Worm (Caenorhabditis elegans) whole organism, midembryonic: ENCODE measurements around the gene B0228.1.

Source experiments
- T22C8.4 ChIP-seq: fragments of 200-800 bp; sonication (Bioruptor generic); IDR thresholded peaks from 2 replicates; pipeline ENCODE4 v1.3.6; 2022; ENCODE audit warnings: missing genetic modification characterization, missing compliant biosample characterization
- cog-1 ChIP-seq: sonication (generic microtip); optimal IDR thresholded peaks from 2 replicates; lab custom pipeline; 2016; ENCODE audit warnings: missing genetic modification characterization, missing compliant biosample characterization
- flt-1 ChIP-seq: fragments of 200-800 bp; sonication (Bioruptor generic); IDR thresholded peaks from 2 replicates; pipeline ENCODE4 v1.3.6; 2022; ENCODE audit warnings: missing genetic modification characterization, missing compliant biosample characterization
- klf-2 ChIP-seq: fragments of 200-800 bp; sonication (Bioruptor generic); conservative IDR thresholded peaks from 2 replicates; pipeline ENCODE4 v1.3.6; 2022; ENCODE audit warnings: missing genetic modification reagents, missing genetic modification characterization, missing compliant biosample characterization
- med-1 ChIP-seq: sonication (generic microtip); optimal IDR thresholded peaks from 2 replicates; lab custom pipeline; 2017; ENCODE audit warnings: missing genetic modification characterization, mild to moderate bottlenecking, missing compliant biosample characterization, antibody characterized with exemption, missing genetic modification reagents; ENCODE audit not compliant: insufficient read depth
- ref-1 ChIP-seq: fragments of 200-800 bp; sonication (Bioruptor generic); conservative IDR thresholded peaks from 2 replicates; pipeline ENCODE4 v1.3.6; 2022; ENCODE audit warnings: missing genetic modification reagents, missing genetic modification characterization, missing compliant biosample characterization
- tab-1 ChIP-seq: fragments of 200-800 bp; sonication (Bioruptor generic); IDR thresholded peaks from 2 replicates; pipeline ENCODE4 v1.3.6; 2022; ENCODE audit warnings: missing genetic modification characterization, missing compliant biosample characterization
- ztf-23 ChIP-seq: fragments of 200-800 bp; sonication (Bioruptor generic); IDR thresholded peaks from 2 replicates; pipeline ENCODE4 v1.3.6; 2022; ENCODE audit warnings: missing genetic modification reagents, missing genetic modification characterization, missing compliant biosample characterization
- ztf-29 ChIP-seq: fragments of 200-800 bp; sonication (Bioruptor generic); IDR thresholded peaks from 2 replicates; pipeline ENCODE4 v1.3.6; 2022; ENCODE audit warnings: missing genetic modification reagents, missing genetic modification characterization, missing compliant biosample characterization

The B0228.1 gene

DNA sequence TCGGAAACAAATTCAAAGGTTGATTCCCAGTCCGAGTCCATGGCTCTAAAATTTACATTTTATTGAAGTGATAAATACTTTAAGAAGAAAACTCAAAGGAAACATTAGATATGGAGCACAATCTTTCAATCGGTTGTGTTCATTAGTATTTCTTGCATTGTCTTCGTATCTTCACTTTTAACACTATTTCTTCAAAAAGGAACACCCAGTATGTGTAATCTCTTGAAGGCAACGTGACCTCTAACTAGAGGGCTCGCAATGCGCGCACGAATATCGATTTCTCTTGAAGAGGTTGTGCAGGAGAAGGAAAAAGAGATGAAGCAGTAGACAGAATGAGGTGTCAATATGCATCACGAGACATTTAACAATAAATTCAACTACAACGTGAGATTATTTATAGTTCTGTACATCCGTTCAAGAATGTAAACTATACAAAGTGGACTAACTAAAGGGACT is at the start of gene B0228.1, which contains the start of gene B0228.6:
TSS of gene B0228.1 (plus strand) at position 228 of the 456 bp plus-strand sequence.
TSS of gene B0228.6 (minus strand) at position 51 of the 456 bp plus-strand sequence.
- TF ChIP-seq T22C8.4 (GFP tag; lab: Robert Waterston, UW) (peak; percentile 78), ztf-23 (GFP tag; lab: Robert Waterston, UW) (no peak), ztf-29 (GFP tag; lab: Robert Waterston, UW) (no peak)

DNA sequence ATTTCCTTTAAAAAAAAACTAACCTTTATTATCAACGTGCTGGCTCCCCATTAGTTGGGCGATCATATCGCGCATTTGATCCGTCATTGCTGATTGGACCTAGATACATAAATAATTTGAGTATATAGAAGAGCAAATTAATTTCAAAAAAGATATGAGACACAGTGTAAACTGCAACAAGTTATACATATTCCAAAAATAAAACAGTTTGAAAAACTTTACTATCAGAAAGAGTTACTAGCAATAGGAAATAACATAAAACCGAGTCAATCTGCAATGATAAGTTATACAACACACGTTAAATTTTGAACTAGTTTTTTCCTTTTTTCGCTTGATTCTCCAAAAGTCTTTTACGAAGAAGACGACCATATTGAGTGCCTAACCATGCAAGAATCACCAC is 47.8 kb upstream of the B0228.1 start, which contains the start of gene luc-7L:
TSS of gene luc-7L (minus strand) at position 101 of the 400 bp plus-strand sequence.
- TF ChIP-seq cog-1 (tag; lab: Kevin White, UChicago) = no peak
- no peak for TF ChIP-seq ztf-23 (GFP tag; lab: Robert Waterston, UW)
- TF ChIP-seq tab-1 (GFP tag; lab: Robert Waterston, UW) = no peak
- TF ChIP-seq klf-2 = no peak
- TF ChIP-seq flt-1 (GFP tag; lab: Robert Waterston, UW) = no peak
- no peak for TF ChIP-seq med-1 (GFP tag; lab: Kevin White, UChicago)
- TF ChIP-seq ref-1 (GFP tag; lab: Robert Waterston, UW) = no peak
- no peak for TF ChIP-seq T22C8.4 (GFP tag; lab: Robert Waterston, UW)
- no peak for TF ChIP-seq ztf-29 (GFP tag; lab: Robert Waterston, UW)

DNA sequence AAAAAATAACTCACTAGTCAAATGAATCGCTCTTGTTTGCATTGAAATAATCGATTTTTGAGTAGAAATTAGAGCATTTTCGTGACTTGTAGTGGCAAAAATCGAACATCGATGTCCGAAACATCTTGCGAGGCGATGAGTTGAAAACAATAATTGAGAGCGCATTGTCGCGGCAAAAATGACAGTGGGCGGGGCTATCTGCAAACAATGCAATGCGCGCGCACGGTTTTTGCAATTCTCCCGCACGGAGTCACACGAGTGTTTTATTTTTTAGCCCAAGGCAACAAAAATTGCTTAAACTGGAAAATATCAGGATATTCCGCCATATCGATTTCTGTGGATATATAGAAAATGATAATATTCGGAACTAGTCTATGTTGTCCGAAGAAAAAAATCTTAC is 46.6 kb upstream of the B0228.1 start, which contains the start of gene B0495.9:
TSS of gene B0495.9 (minus strand) at position 171 of the 400 bp plus-strand sequence.
- TF ChIP-seq T22C8.4 (GFP tag; lab: Robert Waterston, UW) (peak; percentile 77), flt-1 (GFP tag; lab: Robert Waterston, UW) (peak; percentile 95), klf-2 (peak; percentile 88), tab-1 (GFP tag; lab: Robert Waterston, UW) (peak; percentile 91), ztf-29 (GFP tag; lab: Robert Waterston, UW) (peak; percentile 79), ref-1 (GFP tag; lab: Robert Waterston, UW) (peak; percentile 58; the same call in 1 of the 2 replicates), ztf-23 (GFP tag; lab: Robert Waterston, UW) (peak; percentile 93), cog-1 (tag; lab: Kevin White, UChicago) (peak; percentile 76), med-1 (GFP tag; lab: Kevin White, UChicago) (peak; percentile 97)

DNA sequence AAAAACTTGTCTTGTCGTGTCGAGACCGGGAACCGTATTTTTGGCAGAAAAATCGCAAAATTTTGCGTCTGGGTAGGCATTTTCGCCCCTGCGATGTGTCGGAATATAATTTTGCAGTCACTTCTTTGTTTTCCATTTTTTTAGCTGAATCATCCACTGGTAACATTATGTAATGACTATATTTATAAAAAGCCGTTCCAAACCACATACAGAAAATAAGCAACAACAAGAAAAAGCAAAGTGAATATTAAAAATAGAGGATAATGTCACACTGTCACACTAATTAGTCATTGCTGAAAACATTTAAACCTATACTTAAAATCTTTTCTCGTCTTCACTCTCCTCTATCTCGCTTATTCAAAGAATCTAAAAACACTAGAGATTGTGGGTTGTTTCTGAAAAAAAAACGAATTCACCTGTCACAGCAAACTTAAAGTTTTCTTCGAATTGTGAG is 45.8 kb upstream of the B0228.1 start, which contains the start of gene sre-1:
TSS of gene sre-1 (plus strand) at position 404 of the 454 bp plus-strand sequence.
- TF ChIP-seq flt-1 (GFP tag; lab: Robert Waterston, UW) (no peak), tab-1 (GFP tag; lab: Robert Waterston, UW) (no peak), ztf-29 (GFP tag; lab: Robert Waterston, UW) (no peak), klf-2 (no peak), med-1 (GFP tag; lab: Kevin White, UChicago) (no peak), T22C8.4 (GFP tag; lab: Robert Waterston, UW) (no peak), ztf-23 (GFP tag; lab: Robert Waterston, UW) (no peak), cog-1 (tag; lab: Kevin White, UChicago) (no peak), ref-1 (GFP tag; lab: Robert Waterston, UW) (no peak)

DNA sequence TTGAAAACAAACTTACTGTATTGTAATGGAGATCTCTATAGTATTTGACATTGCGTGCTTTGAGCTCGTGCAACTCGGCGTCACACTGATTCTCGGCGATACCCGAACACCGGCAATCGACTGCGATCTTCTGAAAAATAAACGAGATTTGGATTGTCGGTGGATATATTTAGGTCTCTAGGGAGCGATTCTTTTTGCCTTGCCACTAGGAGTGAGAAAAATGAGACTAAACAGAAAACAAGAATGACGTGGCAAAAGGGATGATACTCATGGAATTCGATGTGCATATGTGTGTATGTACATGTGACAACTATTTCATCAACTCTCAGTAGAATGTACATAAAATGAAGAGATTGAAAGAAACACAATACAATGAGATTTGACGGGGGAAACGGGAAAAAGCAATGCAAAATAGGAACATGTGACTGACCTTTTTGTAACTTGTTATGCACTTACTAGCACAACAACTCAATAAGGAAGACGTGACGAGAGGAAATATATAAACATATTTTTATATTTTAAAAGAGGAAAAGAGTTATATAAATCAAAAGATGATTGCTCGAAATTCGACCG is 40.4 kb upstream of the B0228.1 start:
- no peak for TF ChIP-seq med-1 (GFP tag; lab: Kevin White, UChicago)
- no peak for TF ChIP-seq ztf-29 (GFP tag; lab: Robert Waterston, UW)
- no peak for TF ChIP-seq T22C8.4 (GFP tag; lab: Robert Waterston, UW)
- TF ChIP-seq ref-1 (GFP tag; lab: Robert Waterston, UW) = no peak
- TF ChIP-seq flt-1 (GFP tag; lab: Robert Waterston, UW) = no peak
- no peak for TF ChIP-seq cog-1 (tag; lab: Kevin White, UChicago)
- no peak for TF ChIP-seq tab-1 (GFP tag; lab: Robert Waterston, UW)
- TF ChIP-seq klf-2 = no peak
- no peak for TF ChIP-seq ztf-23 (GFP tag; lab: Robert Waterston, UW)

DNA sequence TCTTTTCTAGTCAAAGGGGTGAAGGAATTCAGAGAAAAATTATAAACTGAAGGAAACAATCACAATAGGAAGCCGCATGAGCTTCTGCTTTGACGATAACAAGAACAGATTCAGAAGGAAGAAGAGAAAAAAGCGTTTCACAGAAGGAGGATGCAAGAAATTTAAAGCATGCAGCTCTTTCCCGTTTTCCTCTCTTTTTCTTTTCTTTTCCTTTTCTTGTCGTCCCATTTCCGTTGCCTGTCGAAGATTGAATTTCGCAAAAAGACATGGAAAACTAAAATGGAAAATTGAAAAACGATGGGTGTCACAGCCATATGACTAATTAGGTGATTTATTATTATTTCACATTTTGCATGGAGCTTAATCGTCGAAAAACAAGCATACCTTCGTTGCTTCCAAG is 39.0 kb upstream of the B0228.1 start:
- TF ChIP-seq ref-1 (GFP tag; lab: Robert Waterston, UW) (no peak), tab-1 (GFP tag; lab: Robert Waterston, UW) (no peak), T22C8.4 (GFP tag; lab: Robert Waterston, UW) (no peak)

DNA sequence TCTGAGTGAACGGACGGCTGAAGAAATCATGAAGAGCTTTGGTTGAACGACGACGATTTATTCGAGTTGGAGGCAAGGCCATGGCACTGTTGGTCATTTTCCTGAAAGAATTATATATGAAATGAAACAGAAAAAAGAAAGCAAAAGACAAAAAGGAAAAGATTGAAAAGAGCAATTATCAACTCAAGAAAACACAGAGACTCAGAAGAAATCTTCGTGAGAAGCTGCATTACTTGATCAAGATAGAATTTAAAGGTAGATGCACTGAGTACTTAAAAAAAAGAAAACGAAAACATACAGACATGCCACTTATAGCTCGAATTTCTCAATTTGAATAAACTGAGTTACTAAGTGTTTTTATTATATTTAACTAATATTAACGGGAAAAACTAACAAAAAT is 36.7 kb upstream of the B0228.1 start, which contains the start of gene cpna-5:
TSS of gene cpna-5 (minus strand) at position 101 of the 400 bp plus-strand sequence.
- TF ChIP-seq tab-1 (GFP tag; lab: Robert Waterston, UW) (no peak), T22C8.4 (GFP tag; lab: Robert Waterston, UW) (no peak), flt-1 (GFP tag; lab: Robert Waterston, UW) (no peak), med-1 (GFP tag; lab: Kevin White, UChicago) (no peak), klf-2 (no peak), cog-1 (tag; lab: Kevin White, UChicago) (no peak), ref-1 (GFP tag; lab: Robert Waterston, UW) (no peak), ztf-23 (GFP tag; lab: Robert Waterston, UW) (no peak), ztf-29 (GFP tag; lab: Robert Waterston, UW) (no peak)

DNA sequence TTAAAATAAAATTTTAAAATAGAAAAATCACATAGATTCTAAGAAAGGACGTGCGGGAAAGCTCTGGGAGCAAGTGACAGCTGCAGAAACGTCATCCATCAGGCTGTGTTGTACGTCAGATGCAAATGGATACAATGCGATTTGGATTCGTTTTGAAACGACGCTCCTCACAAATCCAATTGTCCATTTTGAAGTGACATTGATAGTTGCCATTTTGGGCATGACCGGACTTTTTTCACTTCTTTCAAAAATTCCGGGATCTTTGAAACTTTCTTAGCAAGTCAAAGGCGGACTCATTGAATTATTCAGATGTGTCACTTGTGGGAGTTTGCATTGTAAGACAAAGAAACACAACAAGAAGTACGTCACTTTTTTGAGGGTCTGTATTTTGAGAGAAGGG is 36.1 kb upstream of the B0228.1 start:
- no peak for TF ChIP-seq ztf-23 (GFP tag; lab: Robert Waterston, UW)
- no peak for TF ChIP-seq ref-1 (GFP tag; lab: Robert Waterston, UW)
- no peak for TF ChIP-seq tab-1 (GFP tag; lab: Robert Waterston, UW)
- TF ChIP-seq T22C8.4 (GFP tag; lab: Robert Waterston, UW) = no peak
- no peak for TF ChIP-seq ztf-29 (GFP tag; lab: Robert Waterston, UW)
- no peak for TF ChIP-seq cog-1 (tag; lab: Kevin White, UChicago)
- TF ChIP-seq med-1 (GFP tag; lab: Kevin White, UChicago) = no peak
- no peak for TF ChIP-seq klf-2
- no peak for TF ChIP-seq flt-1 (GFP tag; lab: Robert Waterston, UW)

DNA sequence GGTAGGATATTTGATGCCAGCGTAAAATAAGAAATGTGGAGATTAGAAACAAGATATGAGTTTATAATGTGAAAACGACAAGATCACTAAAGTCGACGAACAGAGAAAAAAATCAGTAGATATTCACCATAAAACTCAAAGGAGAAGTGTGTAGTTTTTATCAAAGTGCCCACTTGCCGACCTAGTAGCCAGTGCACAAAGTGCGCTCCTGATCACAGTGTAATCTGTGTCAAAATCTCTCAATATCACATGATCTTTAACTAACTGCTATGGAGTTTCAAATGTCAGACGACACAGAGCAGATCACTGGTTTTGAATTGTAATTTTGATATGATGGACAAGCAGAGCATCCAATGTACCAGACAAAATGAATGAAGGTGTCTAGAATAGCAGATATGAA is 34.7 kb upstream of the B0228.1 start:
- TF ChIP-seq cog-1 (tag; lab: Kevin White, UChicago) (no peak), ztf-23 (GFP tag; lab: Robert Waterston, UW) (no peak), tab-1 (GFP tag; lab: Robert Waterston, UW) (no peak), ztf-29 (GFP tag; lab: Robert Waterston, UW) (no peak), med-1 (GFP tag; lab: Kevin White, UChicago) (no peak), flt-1 (GFP tag; lab: Robert Waterston, UW) (no peak), klf-2 (no peak), T22C8.4 (GFP tag; lab: Robert Waterston, UW) (no peak), ref-1 (GFP tag; lab: Robert Waterston, UW) (no peak)
